Worm (Caenorhabditis elegans) whole organism, midembryonic: ENCODE measurements around the gene D1086.18.

Experiments
- T22C8.4 ChIP-seq: fragments of 200-800 bp; sonication (Bioruptor generic); IDR thresholded peaks from 2 replicates; pipeline ENCODE4 v1.3.6; 2022; ENCODE audit warnings: missing genetic modification characterization, missing compliant biosample characterization
- cog-1 ChIP-seq: sonication (generic microtip); optimal IDR thresholded peaks from 2 replicates; lab custom pipeline; 2016; ENCODE audit warnings: missing genetic modification characterization, missing compliant biosample characterization
- flt-1 ChIP-seq: fragments of 200-800 bp; sonication (Bioruptor generic); IDR thresholded peaks from 2 replicates; pipeline ENCODE4 v1.3.6; 2022; ENCODE audit warnings: missing genetic modification characterization, missing compliant biosample characterization
- klf-2 ChIP-seq: fragments of 200-800 bp; sonication (Bioruptor generic); conservative IDR thresholded peaks from 2 replicates; pipeline ENCODE4 v1.3.6; 2022; ENCODE audit warnings: missing genetic modification reagents, missing genetic modification characterization, missing compliant biosample characterization
- med-1 ChIP-seq: sonication (generic microtip); optimal IDR thresholded peaks from 2 replicates; lab custom pipeline; 2017; ENCODE audit warnings: missing genetic modification characterization, mild to moderate bottlenecking, missing compliant biosample characterization, antibody characterized with exemption, missing genetic modification reagents; ENCODE audit not compliant: insufficient read depth
- ref-1 ChIP-seq: fragments of 200-800 bp; sonication (Bioruptor generic); conservative IDR thresholded peaks from 2 replicates; pipeline ENCODE4 v1.3.6; 2022; ENCODE audit warnings: missing genetic modification reagents, missing genetic modification characterization, missing compliant biosample characterization
- tab-1 ChIP-seq: fragments of 200-800 bp; sonication (Bioruptor generic); IDR thresholded peaks from 2 replicates; pipeline ENCODE4 v1.3.6; 2022; ENCODE audit warnings: missing genetic modification characterization, missing compliant biosample characterization
- ztf-23 ChIP-seq: fragments of 200-800 bp; sonication (Bioruptor generic); IDR thresholded peaks from 2 replicates; pipeline ENCODE4 v1.3.6; 2022; ENCODE audit warnings: missing genetic modification reagents, missing genetic modification characterization, missing compliant biosample characterization
- ztf-29 ChIP-seq: fragments of 200-800 bp; sonication (Bioruptor generic); IDR thresholded peaks from 2 replicates; pipeline ENCODE4 v1.3.6; 2022; ENCODE audit warnings: missing genetic modification reagents, missing genetic modification characterization, missing compliant biosample characterization

D1086.18 gene

ce11 chrV:14074160-14074559, 11.5 kb upstream of the D1086.18 start, which contains the start of gene D1086.11:
Gene D1086.11 (plus strand): TSS chrV:14074460.
- TF ChIP-seq ref-1 (GFP tag; lab: Robert Waterston, UW) (no peak), tab-1 (GFP tag; lab: Robert Waterston, UW) (no peak), med-1 (GFP tag; lab: Kevin White, UChicago) (no peak), ztf-29 (GFP tag; lab: Robert Waterston, UW) (no peak), flt-1 (GFP tag; lab: Robert Waterston, UW) (no peak), T22C8.4 (GFP tag; lab: Robert Waterston, UW) (no peak)

- TF ChIP-seq ref-1 (GFP tag; lab: Robert Waterston, UW) (no peak), tab-1 (GFP tag; lab: Robert Waterston, UW) (no peak), flt-1 (GFP tag; lab: Robert Waterston, UW) (no peak), T22C8.4 (GFP tag; lab: Robert Waterston, UW) (no peak), ztf-29 (GFP tag; lab: Robert Waterston, UW) (no peak), cog-1 (tag; lab: Kevin White, UChicago) (no peak), med-1 (GFP tag; lab: Kevin White, UChicago) (no peak), klf-2 (GFP tag; lab: Robert Waterston, UW) (no peak), ztf-23 (GFP tag; lab: Robert Waterston, UW) (no peak)
Measured at ce11 chrV:14079501-14079900, 6.2 kb upstream of the D1086.18 start, which contains the start of gene D1086.6. Gene D1086.6 (plus strand): TSS chrV:14079801.

- TF ChIP-seq tab-1 (GFP tag; lab: Robert Waterston, UW) (no peak), klf-2 (GFP tag; lab: Robert Waterston, UW) (no peak), ztf-23 (GFP tag; lab: Robert Waterston, UW) (no peak), ztf-29 (GFP tag; lab: Robert Waterston, UW) (no peak), cog-1 (tag; lab: Kevin White, UChicago) (no peak), flt-1 (GFP tag; lab: Robert Waterston, UW) (no peak), ref-1 (GFP tag; lab: Robert Waterston, UW) (no peak), med-1 (GFP tag; lab: Kevin White, UChicago) (no peak), T22C8.4 (GFP tag; lab: Robert Waterston, UW) (no peak)
Measured at ce11 chrV:14082453-14082852, 3.2 kb upstream of the D1086.18 start, which contains the start of gene D1086.10. Gene D1086.10 (plus strand): TSS chrV:14082753.

ce11 chrV:14083970-14084369, 1.7 kb upstream of the D1086.18 start, which contains the start of gene D1086.7:
Gene D1086.7 (plus strand): TSS chrV:14084270.
- TF ChIP-seq tab-1 (GFP tag; lab: Robert Waterston, UW), result no peak
- TF ChIP-seq med-1 (GFP tag; lab: Kevin White, UChicago), result no peak
- no peak for TF ChIP-seq ref-1 (GFP tag; lab: Robert Waterston, UW)
- no peak for TF ChIP-seq T22C8.4 (GFP tag; lab: Robert Waterston, UW)
- no peak for TF ChIP-seq cog-1 (tag; lab: Kevin White, UChicago)
- no peak for TF ChIP-seq klf-2 (GFP tag; lab: Robert Waterston, UW)
- TF ChIP-seq ztf-23 (GFP tag; lab: Robert Waterston, UW), result no peak
- TF ChIP-seq ztf-29 (GFP tag; lab: Robert Waterston, UW), result no peak
- no peak for TF ChIP-seq flt-1 (GFP tag; lab: Robert Waterston, UW)

- TF ChIP-seq flt-1 (GFP tag; lab: Robert Waterston, UW) (no peak), klf-2 (GFP tag; lab: Robert Waterston, UW) (no peak), T22C8.4 (GFP tag; lab: Robert Waterston, UW) (no peak), ztf-23 (GFP tag; lab: Robert Waterston, UW) (no peak)
Measured at ce11 chrV:14088051-14088450, 2.4 kb downstream of the D1086.18 start, which contains the start of gene D1086.19. Gene D1086.19 (plus strand): TSS chrV:14088351.

- TF ChIP-seq klf-2 (GFP tag; lab: Robert Waterston, UW) (no peak), ztf-29 (GFP tag; lab: Robert Waterston, UW) (no peak), ztf-23 (GFP tag; lab: Robert Waterston, UW) (no peak), flt-1 (GFP tag; lab: Robert Waterston, UW) (no peak), T22C8.4 (GFP tag; lab: Robert Waterston, UW) (no peak), med-1 (GFP tag; lab: Kevin White, UChicago) (no peak), ref-1 (GFP tag; lab: Robert Waterston, UW) (no peak), cog-1 (tag; lab: Kevin White, UChicago) (no peak), tab-1 (GFP tag; lab: Robert Waterston, UW) (no peak)
Measured at ce11 chrV:14090309-14090967, 4.7 kb downstream of the D1086.18 start, which contains the start of the genes D1086.5 and him-5. Gene D1086.5 (minus strand): TSS chrV:14090359. Gene him-5 (plus strand): TSS chrV:14090426.

- no peak for TF ChIP-seq ztf-29 (GFP tag; lab: Robert Waterston, UW)
- TF ChIP-seq ref-1 (GFP tag; lab: Robert Waterston, UW), result no peak
- no peak for TF ChIP-seq ztf-23 (GFP tag; lab: Robert Waterston, UW)
- no peak for TF ChIP-seq T22C8.4 (GFP tag; lab: Robert Waterston, UW)
- TF ChIP-seq tab-1 (GFP tag; lab: Robert Waterston, UW), result no peak
- TF ChIP-seq cog-1 (tag; lab: Kevin White, UChicago), result no peak
- no peak for TF ChIP-seq klf-2 (GFP tag; lab: Robert Waterston, UW)
- TF ChIP-seq flt-1 (GFP tag; lab: Robert Waterston, UW), result no peak
- no peak for TF ChIP-seq med-1 (GFP tag; lab: Kevin White, UChicago)
Measured at ce11 chrV:14092403-14092802, 6.7 kb downstream of the D1086.18 start, which contains the start of gene D1086.3. Gene D1086.3 (plus strand): TSS chrV:14092792.

ce11 chrV:14093805-14094204, 8.1 kb downstream of the D1086.18 start, which contains the start of gene D1086.8:
Gene D1086.8 (plus strand): TSS chrV:14094105.
- TF ChIP-seq ztf-29 (GFP tag; lab: Robert Waterston, UW) (no peak), klf-2 (GFP tag; lab: Robert Waterston, UW) (no peak), tab-1 (GFP tag; lab: Robert Waterston, UW) (no peak), T22C8.4 (GFP tag; lab: Robert Waterston, UW) (no peak), cog-1 (tag; lab: Kevin White, UChicago) (no peak), ztf-23 (GFP tag; lab: Robert Waterston, UW) (no peak), med-1 (GFP tag; lab: Kevin White, UChicago) (no peak), flt-1 (GFP tag; lab: Robert Waterston, UW) (no peak), ref-1 (GFP tag; lab: Robert Waterston, UW) (no peak)
